Fruit fly (Drosophila melanogaster) whole organism: Measurements from ENCODE around the gene Msh6.

ENCODE experiments used
- CG8478 ChIP-seq: fragments of >200 bp; optimal IDR thresholded peaks from 2 replicates; lab custom pipeline; 2018; ENCODE audit warnings: inconsistent platforms
- Dll ChIP-seq: fragments of >200 bp; optimal IDR thresholded peaks from 2 replicates; lab custom pipeline; 2017
- EcR ChIP-seq, 2 experiments: fragments of >200 bp; optimal IDR thresholded peaks; 2 replicates each; lab custom pipeline; 2017; ENCODE audit warnings: missing biosample characterization in 2 of 2, missing genetic modification characterization in 2 of 2, missing genetic modification reagents in 2 of 2
- pan ChIP-seq: fragments of >200 bp; optimal IDR thresholded peaks from 2 replicates; lab custom pipeline; 2017
- psq ChIP-seq: fragments of >200 bp; optimal IDR thresholded peaks from 2 replicates; lab custom pipeline; 2017
- usp ChIP-seq: fragments of >200 bp; optimal IDR thresholded peaks from 2 replicates; lab custom pipeline; 2017; ENCODE audit warnings: missing biosample characterization, missing genetic modification characterization, mixed read lengths

Gene Msh6

DNA sequence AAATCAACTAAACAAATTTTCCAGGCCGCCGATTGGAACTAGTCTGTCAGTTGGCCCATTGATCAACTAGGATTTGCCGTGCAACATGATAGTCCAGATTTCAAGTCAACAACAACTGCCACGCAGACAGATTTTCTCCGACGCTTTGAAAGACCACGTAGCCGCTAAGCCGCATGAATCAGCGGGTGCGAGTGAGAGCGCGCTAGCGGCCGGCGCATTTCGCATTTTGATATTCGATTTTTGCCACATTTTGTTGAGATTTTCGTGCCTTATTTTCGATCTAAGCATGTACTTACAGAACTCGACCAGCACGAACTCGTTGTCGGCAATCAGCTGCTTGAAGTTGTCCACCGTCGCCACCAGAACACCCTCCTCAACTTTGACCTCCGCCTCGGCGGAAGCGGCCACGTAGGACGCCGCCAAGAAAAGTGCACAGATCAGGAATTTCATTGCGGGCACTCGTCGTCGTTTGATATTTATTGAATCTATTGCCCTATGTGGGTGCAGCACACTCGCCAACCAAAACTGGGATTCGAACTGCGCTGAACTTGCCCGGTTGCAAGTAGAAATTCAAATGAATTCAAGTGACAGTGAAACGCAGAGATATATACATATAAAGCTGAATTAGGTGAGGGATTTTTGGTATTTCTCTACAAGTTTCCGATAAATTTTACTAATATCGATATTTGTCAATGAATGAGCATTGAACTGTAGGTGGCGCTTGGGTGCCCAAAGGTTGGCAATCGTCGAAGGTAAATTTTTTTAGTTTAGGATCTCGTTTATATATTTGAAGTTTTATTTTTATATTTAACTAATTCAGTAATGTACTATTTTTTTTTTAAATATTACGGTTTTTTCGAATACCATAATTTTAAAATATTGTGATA, 16.1 kb downstream of the Msh6 start, which contains the start of gene Pdi:
TSS of gene Pdi (minus strand) at position 837 of the 887 bp plus-strand sequence.
- peak in 1 of 2 experiments; percentile 12 for TF ChIP-seq EcR (GFP tag; optimal IDR thresholded peaks at IDR 0.05; lab: Kevin White, UChicago)
- TF ChIP-seq Dll (lab: Kevin White, UChicago), result no peak

DNA sequence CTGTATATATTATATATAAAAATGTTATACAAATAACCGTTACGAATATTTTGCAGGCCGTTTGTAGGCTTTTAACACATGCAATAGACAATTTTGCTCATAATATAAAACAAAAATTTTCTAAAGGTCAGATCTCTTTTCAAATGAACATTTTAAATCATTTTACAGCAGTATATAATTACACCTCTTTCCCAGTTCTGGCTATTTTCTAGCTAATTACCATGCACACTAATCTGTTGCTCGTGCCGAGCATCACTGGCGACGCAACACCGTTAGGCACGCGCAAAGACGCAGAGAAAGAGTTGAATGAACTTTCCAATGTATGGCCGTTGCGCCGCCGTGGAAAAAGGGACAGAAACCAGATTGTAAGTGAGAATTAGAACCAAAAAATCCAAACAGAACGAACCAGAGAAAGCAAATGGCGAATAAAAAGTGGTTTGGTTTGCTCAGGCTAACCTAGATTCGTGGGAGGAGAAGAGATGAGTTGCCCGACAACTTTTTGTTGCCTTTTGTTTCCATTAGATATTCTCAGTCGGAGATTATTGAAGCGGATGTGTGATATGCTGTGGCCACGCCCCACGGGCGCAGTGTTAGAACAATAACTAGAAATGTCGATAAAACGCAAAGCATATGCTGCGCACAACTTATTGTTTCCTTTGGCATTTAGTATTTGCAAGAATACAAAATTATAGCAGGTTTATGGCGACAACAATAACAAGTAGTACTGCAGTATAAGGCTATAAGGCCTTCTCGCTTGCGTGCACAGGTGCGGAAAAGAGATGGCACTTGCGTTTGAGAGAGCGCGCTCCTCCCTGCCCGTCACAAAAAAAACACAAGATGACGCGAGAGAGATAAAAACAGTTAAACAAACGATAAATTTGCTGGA, 17.0 kb downstream of the Msh6 start:
- TF ChIP-seq usp (GFP tag; lab: Kevin White, UChicago) (no peak), CG8478 (lab: Kevin White, UChicago) (peak; percentile 4), EcR (GFP tag; optimal IDR thresholded peaks at IDR 0.05; lab: Kevin White, UChicago) (peak; percentile 67 to 92), Dll (lab: Kevin White, UChicago) (no peak), pan (no peak), psq (lab: Kevin White, UChicago) (no peak)

DNA sequence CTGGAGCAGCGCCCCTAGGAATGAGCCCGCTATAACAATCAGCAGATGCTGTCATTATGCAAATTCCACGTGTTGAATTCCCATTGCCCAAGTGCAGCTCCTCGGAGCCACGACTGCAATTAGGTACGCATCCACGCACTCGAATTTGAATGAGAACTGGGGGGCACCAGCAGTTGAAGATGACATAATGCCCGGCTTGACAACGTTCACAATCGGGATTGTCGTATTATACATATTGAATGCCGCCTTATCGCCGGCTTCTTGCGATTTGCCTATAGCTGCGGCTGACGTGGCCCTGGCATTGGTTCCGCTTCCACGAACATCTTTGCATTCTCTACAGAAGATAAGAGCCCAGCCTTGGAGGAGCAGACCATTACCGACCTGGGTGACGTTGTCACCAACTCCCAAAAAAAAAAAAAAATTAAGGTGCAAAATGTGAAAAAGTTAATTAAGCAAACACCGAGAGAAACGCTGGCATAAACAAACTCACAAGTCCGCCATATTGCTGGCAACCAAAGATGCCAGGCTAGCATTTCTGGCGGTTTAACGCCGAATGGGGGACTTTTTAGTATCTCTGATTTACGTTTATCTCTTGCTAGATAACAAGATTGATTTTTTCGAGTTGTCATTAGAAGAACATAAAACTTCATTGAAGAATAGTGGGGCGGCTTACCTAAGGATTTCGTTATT, 17.9 kb downstream of the Msh6 start:
- TF ChIP-seq usp (GFP tag; lab: Kevin White, UChicago) (no peak), CG8478 (lab: Kevin White, UChicago) (no peak), pan (no peak), psq (lab: Kevin White, UChicago) (no peak), EcR (GFP tag; optimal IDR thresholded peaks at IDR 0.05; lab: Kevin White, UChicago) (no peak), Dll (lab: Kevin White, UChicago) (no peak)

DNA sequence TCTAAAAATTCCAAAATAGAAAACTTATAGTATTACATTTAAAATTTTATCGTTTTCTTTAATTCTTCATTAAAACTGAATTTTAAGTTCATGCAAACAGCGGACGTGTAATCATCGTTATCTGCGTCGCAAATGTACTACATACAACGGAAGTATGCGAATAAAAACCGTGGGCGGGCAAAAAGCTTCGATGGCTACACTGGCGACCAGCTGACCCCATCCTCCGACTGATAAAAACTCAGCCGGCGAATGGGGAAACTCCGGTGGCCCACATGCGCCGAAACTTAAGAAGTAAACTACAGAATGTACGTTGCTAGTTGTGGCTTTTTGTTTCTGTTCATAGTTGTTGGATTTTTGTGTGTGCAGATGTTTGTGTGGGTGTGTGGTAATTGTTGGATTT, 20.6 kb downstream of the Msh6 start:
- no peak for TF ChIP-seq psq (lab: Kevin White, UChicago)
- TF ChIP-seq pan, result no peak
- no peak for TF ChIP-seq usp (GFP tag; lab: Kevin White, UChicago)
- no peak for TF ChIP-seq EcR (GFP tag; optimal IDR thresholded peaks at IDR 0.05; lab: Kevin White, UChicago)

DNA sequence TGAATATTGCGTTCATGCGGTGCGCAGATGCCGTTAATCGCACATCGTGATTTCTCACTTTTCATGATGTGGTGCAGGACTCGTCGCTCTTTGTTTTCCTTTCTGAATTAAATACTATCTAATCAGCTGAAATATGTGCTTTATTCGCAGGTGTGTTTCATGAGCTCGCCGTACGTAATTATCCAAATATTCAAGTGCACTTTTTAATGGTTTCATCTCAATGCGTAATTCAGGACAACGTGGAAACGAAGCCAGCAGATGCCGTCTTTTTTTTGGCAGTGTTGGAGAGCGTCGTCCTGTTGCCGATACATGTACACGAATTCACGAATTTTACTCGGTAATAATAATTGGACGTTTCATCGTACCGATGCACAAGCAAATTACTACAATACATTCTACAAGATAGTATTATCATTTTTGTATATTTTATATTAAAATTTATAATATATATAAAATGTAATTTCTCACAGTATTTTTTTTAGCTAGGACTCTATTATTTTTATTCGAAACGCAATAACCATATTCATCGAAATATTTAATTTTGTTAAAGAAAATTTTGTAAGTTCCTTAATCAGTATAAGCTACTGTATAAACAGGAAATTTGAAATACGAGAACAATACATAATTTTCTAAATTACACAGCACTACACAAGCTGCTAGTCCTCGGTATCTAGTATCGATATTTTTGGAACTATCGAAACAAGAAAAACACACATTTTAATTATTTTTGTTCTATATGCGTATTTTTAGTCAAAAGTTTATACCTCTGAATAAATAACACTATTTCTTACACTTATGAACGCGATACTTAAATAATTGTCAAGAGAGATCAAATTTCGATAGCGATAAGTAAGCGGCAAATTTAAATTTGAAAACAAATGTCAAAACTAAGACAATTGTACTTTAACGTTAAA, 21.4 kb downstream of the Msh6 start, which contains the start of gene CG12316:
TSS of gene CG12316 (minus strand) at position 276 of the 914 bp plus-strand sequence.
- TF ChIP-seq CG8478 (lab: Kevin White, UChicago) (no peak), pan (no peak), Dll (lab: Kevin White, UChicago) (no peak), usp (GFP tag; lab: Kevin White, UChicago) (no peak), EcR (GFP tag; optimal IDR thresholded peaks at IDR 0.05; lab: Kevin White, UChicago) (no peak), psq (lab: Kevin White, UChicago) (no peak)

DNA sequence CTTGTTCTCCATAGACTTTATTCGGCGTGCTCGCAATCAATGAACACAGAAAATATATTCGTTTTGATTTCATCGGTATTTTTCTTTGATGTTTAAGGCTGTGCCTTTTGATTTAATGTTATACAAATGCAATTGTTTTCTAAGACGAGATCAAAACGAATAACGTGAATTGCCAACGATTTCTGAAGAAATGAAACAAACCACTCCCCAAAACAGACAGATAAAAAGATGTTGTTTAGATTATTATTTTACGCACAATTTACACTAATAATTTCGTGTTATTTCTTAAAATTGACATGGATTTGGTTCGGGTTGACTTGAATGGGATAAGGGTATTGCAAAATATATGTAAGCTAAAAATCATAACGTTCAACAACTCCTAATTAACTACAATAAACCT, 27.1 kb downstream of the Msh6 start, which contains the start of gene CG13457:
TSS of gene CG13457 (minus strand) at position 101 of the 400 bp plus-strand sequence.
- TF ChIP-seq Dll (lab: Kevin White, UChicago), result no peak
- no peak for TF ChIP-seq pan
- TF ChIP-seq CG8478 (lab: Kevin White, UChicago), result no peak
- no peak for TF ChIP-seq EcR (GFP tag; optimal IDR thresholded peaks at IDR 0.05; lab: Kevin White, UChicago)
- no peak for TF ChIP-seq psq (lab: Kevin White, UChicago)
- no peak for TF ChIP-seq usp (GFP tag; lab: Kevin White, UChicago)

DNA sequence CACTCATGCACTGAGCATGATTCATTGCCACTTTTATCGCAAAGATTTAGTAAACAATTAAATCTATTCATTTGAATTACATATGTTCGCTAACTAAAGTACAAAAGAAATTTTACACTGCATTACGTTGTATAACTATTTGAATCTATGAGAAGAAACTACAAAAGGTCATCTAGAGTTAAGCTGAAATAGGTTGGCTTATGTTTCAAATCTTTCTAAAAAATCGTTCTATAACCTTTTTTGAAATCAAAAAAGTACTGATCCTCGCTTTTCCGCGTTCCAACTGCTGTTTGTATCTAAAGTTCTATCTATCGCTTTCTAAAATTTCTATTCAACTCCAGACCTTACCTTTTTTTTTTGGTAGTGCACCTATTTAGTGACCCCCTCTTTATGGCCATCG, 32.6 kb downstream of the Msh6 start:
- TF ChIP-seq Dll (lab: Kevin White, UChicago) (no peak), usp (GFP tag; lab: Kevin White, UChicago) (no peak), EcR (GFP tag; optimal IDR thresholded peaks at IDR 0.05; lab: Kevin White, UChicago) (no peak), CG8478 (lab: Kevin White, UChicago) (no peak), psq (lab: Kevin White, UChicago) (no peak), pan (no peak)

DNA sequence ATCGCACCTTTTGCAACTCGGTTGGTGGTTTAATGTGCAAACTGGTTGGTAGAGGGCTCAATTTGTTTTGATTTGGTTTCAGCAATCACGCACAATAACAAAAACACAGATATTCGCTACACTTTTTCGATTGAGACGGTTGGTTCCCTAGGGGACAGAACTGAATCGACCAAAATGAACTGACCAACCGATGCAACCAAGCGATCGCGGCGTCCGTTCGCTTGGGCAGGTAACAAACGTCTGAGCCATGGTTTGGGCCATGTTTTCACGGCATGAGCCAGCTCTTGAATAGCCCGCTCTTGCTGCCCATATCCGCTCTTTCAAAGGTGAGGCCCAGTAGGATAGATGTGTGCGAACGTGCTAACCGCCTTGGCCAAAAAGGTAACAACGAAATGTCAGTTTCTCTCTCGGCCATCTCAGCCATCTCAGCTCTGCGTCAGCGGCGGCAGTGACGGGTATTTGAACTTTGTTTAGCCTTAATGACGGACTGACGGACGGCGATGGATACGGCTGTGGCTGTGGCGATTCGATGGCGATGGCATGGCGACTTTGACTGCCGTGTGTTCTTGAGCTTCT, 33.2 kb downstream of the Msh6 start, which contains the start of gene CG16959:
TSS of gene CG16959 (minus strand) at position 245 of the 576 bp plus-strand sequence.
- no peak for TF ChIP-seq CG8478 (lab: Kevin White, UChicago)
- TF ChIP-seq EcR (GFP tag; optimal IDR thresholded peaks at IDR 0.05; lab: Kevin White, UChicago), result peak in 1 of 2 experiments; percentile 49

DNA sequence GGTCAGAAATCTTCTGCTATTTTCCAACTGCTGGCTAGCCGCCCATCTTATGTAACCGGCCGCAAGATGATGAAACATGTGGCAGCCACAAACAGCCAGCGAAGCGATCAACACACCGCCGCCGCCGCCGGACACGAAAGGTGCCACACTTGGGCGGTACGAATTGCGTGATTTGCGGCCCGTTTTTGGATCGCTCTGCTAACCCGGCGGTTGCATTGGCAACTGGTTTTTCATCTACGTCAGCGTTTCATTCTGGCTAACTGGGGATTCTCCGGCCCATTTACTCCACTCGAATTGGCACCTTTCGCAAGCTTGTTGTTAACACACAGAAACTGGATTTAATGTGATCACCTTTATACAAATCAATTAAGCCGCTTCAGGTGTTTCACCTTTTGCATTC, 34.6 kb downstream of the Msh6 start:
- TF ChIP-seq CG8478 (lab: Kevin White, UChicago) (no peak), usp (GFP tag; lab: Kevin White, UChicago) (no peak), pan (no peak), EcR (GFP tag; optimal IDR thresholded peaks at IDR 0.05; lab: Kevin White, UChicago) (no peak)

DNA sequence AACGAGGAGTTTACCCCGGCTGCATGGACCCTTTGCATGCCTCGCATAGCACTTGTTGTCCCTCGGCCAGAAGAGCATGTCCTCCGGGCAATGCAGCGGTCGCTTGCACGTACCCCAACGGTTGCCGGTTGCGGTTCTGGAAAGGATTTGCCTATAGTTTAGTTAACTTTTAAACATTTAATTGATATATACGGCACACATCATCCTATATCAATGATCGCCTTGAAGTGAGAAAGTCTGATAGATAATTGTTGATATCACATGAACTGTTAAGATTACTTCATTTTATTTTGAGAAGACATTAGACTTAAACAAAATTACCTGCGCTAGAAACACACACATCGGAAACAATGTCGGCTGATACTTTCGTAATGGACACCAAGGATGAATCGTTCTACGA, 37.1 kb downstream of the Msh6 start, which contains the start of gene CG32847:
TSS of gene CG32847 (plus strand) at position 301 of the 400 bp plus-strand sequence.
- TF ChIP-seq Dll (lab: Kevin White, UChicago), result no peak
